Fruit fly (Drosophila melanogaster) whole organism, embryonic: Measurements from ENCODE around the gene Pdcd4.

Experiments used
- Atf3 ChIP-seq: fragments of 200-800 bp; sonication (Bioruptor generic); optimal IDR thresholded peaks from 3 replicates; lab custom pipeline; 2016; ENCODE audit warnings: missing biosample characterization, missing genetic modification characterization
- Atf6 ChIP-seq: fragments of 200-800 bp; sonication (Bioruptor generic); IDR thresholded peaks from 2 replicates; pipeline ENCODE4 v1.3.6; 2022; ENCODE audit warnings: missing biosample characterization, missing genetic modification characterization
- CG11504 ChIP-seq: fragments of 200-800 bp; sonication (Bioruptor generic); optimal IDR thresholded peaks from 3 replicates; lab custom pipeline; 2019; ENCODE audit warnings: missing biosample characterization, mild to moderate bottlenecking, missing genetic modification characterization, moderate library complexity
- CG1233 ChIP-seq: fragments of 200-800 bp; sonication (Bioruptor generic); optimal IDR thresholded peaks from 4 replicates; lab custom pipeline; 2018; ENCODE audit warnings: missing biosample characterization, mild to moderate bottlenecking, missing genetic modification characterization
- CG12659 ChIP-seq: fragments of 200-800 bp; sonication (Bioruptor generic); optimal IDR thresholded peaks from 3 replicates; lab custom pipeline; 2017; ENCODE audit warnings: mild to moderate bottlenecking, missing biosample characterization, missing genetic modification reagents, missing genetic modification characterization
- CG12744 ChIP-seq: fragments of 200-800 bp; sonication (Bioruptor generic); optimal IDR thresholded peaks from 2 replicates; lab custom pipeline; 2016; ENCODE audit warnings: missing biosample characterization, missing genetic modification characterization
- CG14710 ChIP-seq: fragments of 200-800 bp; sonication (Bioruptor generic); optimal IDR thresholded peaks from 3 replicates; lab custom pipeline; 2019; ENCODE audit warnings: missing biosample characterization, mild to moderate bottlenecking, missing genetic modification characterization, moderate library complexity
- CG15073 ChIP-seq: fragments of 200-800 bp; sonication (Bioruptor generic); optimal IDR thresholded peaks from 2 replicates; lab custom pipeline; 2016; ENCODE audit warnings: missing biosample characterization, missing genetic modification characterization
- CG17359 ChIP-seq: fragments of 200-800 bp; sonication (Bioruptor generic); optimal IDR thresholded peaks from 3 replicates; lab custom pipeline; 2018; ENCODE audit warnings: missing biosample characterization, mild to moderate bottlenecking, missing genetic modification characterization, moderate library complexity
- CG1792 ChIP-seq: fragments of 200-800 bp; sonication (Bioruptor generic); optimal IDR thresholded peaks from 2 replicates; lab custom pipeline; 2016; ENCODE audit warnings: missing biosample characterization, missing genetic modification characterization
- CG2116 ChIP-seq: fragments of 200-800 bp; sonication (Bioruptor generic); optimal IDR thresholded peaks from 3 replicates; lab custom pipeline; 2018; ENCODE audit warnings: missing biosample characterization, mild to moderate bottlenecking, missing genetic modification characterization
- CG3065 ChIP-seq: fragments of 200-800 bp; sonication (Bioruptor generic); optimal IDR thresholded peaks from 2 replicates; lab custom pipeline; 2016; ENCODE audit warnings: missing biosample characterization, missing genetic modification characterization
- CG31365 ChIP-seq: fragments of 200-800 bp; sonication (Bioruptor generic); optimal IDR thresholded peaks from 2 replicates; lab custom pipeline; 2018; ENCODE audit warnings: missing biosample characterization, mild to moderate bottlenecking, missing genetic modification characterization
- CG33213 ChIP-seq: fragments of 200-800 bp; sonication (Bioruptor generic); optimal IDR thresholded peaks from 3 replicates; lab custom pipeline; 2016; ENCODE audit warnings: missing biosample characterization, missing genetic modification characterization
- CG34376 ChIP-seq: fragments of 200-800 bp; sonication (Bioruptor generic); optimal IDR thresholded peaks from 2 replicates; lab custom pipeline; 2018; ENCODE audit warnings: missing biosample characterization, mild to moderate bottlenecking, missing genetic modification characterization
- CG4360 ChIP-seq: fragments of 200-800 bp; sonication (Bioruptor generic); IDR thresholded peaks from 2 replicates; pipeline ENCODE4 v1.3.6; 2022; ENCODE audit warnings: missing biosample characterization, missing genetic modification characterization
- CG4854 ChIP-seq: fragments of 200-800 bp; sonication (Bioruptor generic); optimal IDR thresholded peaks from 2 replicates; lab custom pipeline; 2016; ENCODE audit warnings: missing biosample characterization, missing genetic modification characterization, inconsistent platforms
- CG5245 ChIP-seq: fragments of 200-800 bp; sonication (Bioruptor generic); optimal IDR thresholded peaks from 3 replicates; lab custom pipeline; 2016; ENCODE audit warnings: missing biosample characterization, missing genetic modification characterization
- CG7786 ChIP-seq: fragments of 200-800 bp; sonication (Bioruptor generic); optimal IDR thresholded peaks from 2 replicates; lab custom pipeline; 2016; ENCODE audit warnings: missing biosample characterization, missing genetic modification characterization
- CG8944 ChIP-seq: fragments of 200-800 bp; sonication (Bioruptor generic); optimal IDR thresholded peaks from 3 replicates; lab custom pipeline; 2016; ENCODE audit warnings: missing biosample characterization, missing genetic modification characterization
- Dfd ChIP-seq, 2 experiments: fragments of >200 bp; optimal IDR thresholded peaks; 2 replicates each; lab custom pipeline; 2017; ENCODE audit warnings: missing biosample characterization in 2 of 2, missing genetic modification characterization in 2 of 2
- Dp ChIP-seq: fragments of 200-800 bp; sonication (Bioruptor generic); optimal IDR thresholded peaks from 2 replicates; lab custom pipeline; 2018; ENCODE audit warnings: missing biosample characterization, mild to moderate bottlenecking, missing genetic modification characterization, moderate library complexity
- E2f1 ChIP-seq: fragments of 200-800 bp; sonication (Bioruptor generic); IDR thresholded peaks from 2 replicates; pipeline ENCODE4 v1.3.6; 2022; ENCODE audit warnings: missing biosample characterization, missing genetic modification characterization
- Fer3 ChIP-seq: fragments of 200-800 bp; sonication (Bioruptor generic); optimal IDR thresholded peaks from 2 replicates; lab custom pipeline; 2018; ENCODE audit warnings: missing biosample characterization, mild to moderate bottlenecking, missing genetic modification characterization, moderate library complexity
- GATAe ChIP-seq: fragments of 200-800 bp; sonication (Bioruptor generic); conservative IDR thresholded peaks from 2 replicates; pipeline ENCODE4 v1.3.6; 2022; ENCODE audit warnings: missing biosample characterization, missing genetic modification characterization
- MTF-1 ChIP-seq: fragments of 200-800 bp; sonication (Bioruptor generic); optimal IDR thresholded peaks from 2 replicates; lab custom pipeline; 2018; ENCODE audit warnings: missing biosample characterization, mild to moderate bottlenecking, missing genetic modification characterization, borderline replicate concordance
- Mad ChIP-seq: fragments of 200-800 bp; sonication (Bioruptor generic); optimal IDR thresholded peaks from 2 replicates; lab custom pipeline; 2016; ENCODE audit warnings: missing biosample characterization, missing genetic modification characterization
- NC2α ChIP-seq: fragments of 200-800 bp; sonication (Bioruptor generic); optimal IDR thresholded peaks from 2 replicates; lab custom pipeline; 2016; ENCODE audit warnings: missing biosample characterization, missing genetic modification characterization
- NC2β ChIP-seq: fragments of 200-800 bp; sonication (Bioruptor generic); optimal IDR thresholded peaks from 2 replicates; lab custom pipeline; 2016; ENCODE audit warnings: missing biosample characterization, missing genetic modification characterization
- NFAT ChIP-seq: fragments of 200-800 bp; sonication (Bioruptor generic); IDR thresholded peaks from 2 replicates; pipeline ENCODE4 v1.3.6; 2022; ENCODE audit warnings: missing biosample characterization, missing genetic modification characterization
- Side ChIP-seq: fragments of 200-800 bp; sonication (Bioruptor generic); optimal IDR thresholded peaks from 2 replicates; lab custom pipeline; 2016; ENCODE audit warnings: missing biosample characterization, missing genetic modification characterization
- Xbp1 ChIP-seq: fragments of 200-800 bp; sonication (Bioruptor generic); optimal IDR thresholded peaks from 3 replicates; lab custom pipeline; 2016; ENCODE audit warnings: missing biosample characterization, mild to moderate bottlenecking, missing genetic modification characterization
- al ChIP-seq: fragments of 200-800 bp; sonication (Bioruptor generic); IDR thresholded peaks from 2 replicates; pipeline ENCODE4 v1.3.6; 2022; ENCODE audit warnings: missing biosample characterization, missing genetic modification characterization
- amos ChIP-seq: fragments of 200-800 bp; sonication (Bioruptor generic); IDR thresholded peaks from 2 replicates; pipeline ENCODE4 v1.3.6; 2022; ENCODE audit warnings: missing biosample characterization, missing genetic modification characterization; ENCODE audit not compliant: partially characterized antibody
- croc ChIP-seq: fragments of 200-800 bp; sonication (Bioruptor generic); conservative IDR thresholded peaks from 3 replicates; pipeline ENCODE4 v1.3.6; 2022; ENCODE audit warnings: missing biosample characterization, missing genetic modification characterization
- da ChIP-seq: fragments of 200-800 bp; sonication (Bioruptor generic); optimal IDR thresholded peaks from 2 replicates; lab custom pipeline; 2016; ENCODE audit warnings: missing biosample characterization, missing genetic modification characterization
- fd3F ChIP-seq: fragments of 200-800 bp; sonication (Bioruptor generic); optimal IDR thresholded peaks from 2 replicates; lab custom pipeline; 2018; ENCODE audit warnings: missing biosample characterization, mild to moderate bottlenecking, missing genetic modification characterization, moderate library complexity
- her ChIP-seq: fragments of 200-800 bp; sonication (Bioruptor generic); optimal IDR thresholded peaks from 2 replicates; lab custom pipeline; 2016; ENCODE audit warnings: missing biosample characterization, missing genetic modification characterization
- jumu ChIP-seq: fragments of 200-800 bp; sonication (Bioruptor generic); optimal IDR thresholded peaks from 3 replicates; lab custom pipeline; 2016; ENCODE audit warnings: missing biosample characterization, missing genetic modification characterization
- luna ChIP-seq: fragments of 200-800 bp; sonication (Bioruptor generic); optimal IDR thresholded peaks from 2 replicates; lab custom pipeline; 2016; ENCODE audit warnings: missing biosample characterization, missing genetic modification characterization
- nerfin-1 ChIP-seq: fragments of 200-800 bp; sonication (Bioruptor generic); optimal IDR thresholded peaks from 3 replicates; lab custom pipeline; 2019; ENCODE audit warnings: missing biosample characterization, mild to moderate bottlenecking, missing genetic modification characterization, moderate library complexity
- pb ChIP-seq: fragments of 200-800 bp; sonication (Bioruptor generic); optimal IDR thresholded peaks from 3 replicates; lab custom pipeline; 2016; ENCODE audit warnings: missing biosample characterization, missing genetic modification characterization
- pho ChIP-seq: fragments of 200-800 bp; sonication (Bioruptor generic); optimal IDR thresholded peaks from 2 replicates; lab custom pipeline; 2016; ENCODE audit warnings: missing biosample characterization, missing genetic modification characterization
- phol ChIP-seq: fragments of 200-800 bp; sonication (Bioruptor generic); optimal IDR thresholded peaks from 3 replicates; lab custom pipeline; 2018; ENCODE audit warnings: missing biosample characterization, mild to moderate bottlenecking, missing genetic modification characterization, moderate library complexity
- rib ChIP-seq: fragments of 200-800 bp; sonication (Bioruptor generic); IDR thresholded peaks from 2 replicates; pipeline ENCODE4 v1.3.6; 2022; ENCODE audit warnings: missing biosample characterization, missing genetic modification characterization
- ro ChIP-seq: fragments of 200-800 bp; sonication (Bioruptor generic); IDR thresholded peaks from 2 replicates; pipeline ENCODE4 v1.3.6; 2022; ENCODE audit warnings: missing biosample characterization, missing genetic modification characterization
- sisA ChIP-seq: fragments of 200-800 bp; sonication (Bioruptor generic); IDR thresholded peaks from 2 replicates; pipeline ENCODE4 v1.3.6; 2022; ENCODE audit warnings: missing biosample characterization, missing genetic modification characterization
- sr ChIP-seq: fragments of 200-800 bp; sonication (Bioruptor generic); IDR thresholded peaks from 3 replicates; pipeline ENCODE4 v1.3.6; 2022; ENCODE audit warnings: missing biosample characterization, missing genetic modification characterization
- stc ChIP-seq: fragments of 200-800 bp; sonication (Bioruptor generic); IDR thresholded peaks from 2 replicates; pipeline ENCODE4 v1.3.6; 2022; ENCODE audit warnings: missing biosample characterization, missing genetic modification characterization
- toy ChIP-seq: fragments of 200-800 bp; sonication (Bioruptor generic); IDR thresholded peaks from 2 replicates; pipeline ENCODE4 v1.3.6; 2022; ENCODE audit warnings: missing biosample characterization, missing genetic modification characterization
- vvl ChIP-seq: fragments of 200-800 bp; sonication (Bioruptor generic); IDR thresholded peaks from 2 replicates; pipeline ENCODE4 v1.3.6; 2022; ENCODE audit warnings: missing biosample characterization, missing genetic modification characterization
- zfh2 ChIP-seq: fragments of 200-800 bp; sonication (Bioruptor generic); optimal IDR thresholded peaks from 2 replicates; lab custom pipeline; 2016; ENCODE audit warnings: missing biosample characterization, missing genetic modification characterization

The Pdcd4 gene

dm6 chrX:13740062-13740461 lies 15.1 kb downstream of the Pdcd4 start (continued):
- TF ChIP-seq CG1233 (GFP tag; lab: Kevin White, UChicago): peak; percentile 56
- peak; percentile 11 for TF ChIP-seq da
- peak; percentile 75 for TF ChIP-seq stc (GFP tag; lab: Robert Waterston, UW)
- no peak for TF ChIP-seq CG2116 (GFP tag; lab: Kevin White, UChicago)
- TF ChIP-seq Atf3 (GFP tag; lab: Kevin White, UChicago): peak; percentile 58
- peak; percentile 40 for TF ChIP-seq CG4854 (GFP tag; lab: Kevin White, UChicago)
- TF ChIP-seq NC2α: no peak
- peak; percentile 63; the same call in 1 of the 2 replicates for TF ChIP-seq al (GFP tag; lab: Robert Waterston, UW)
- TF ChIP-seq Dp: no peak
- peak; percentile 93 for TF ChIP-seq NFAT (GFP tag; lab: Robert Waterston, UW)
- TF ChIP-seq Mad (GFP tag; lab: Kevin White, UChicago): peak; percentile 82
- TF ChIP-seq CG17359 (tag; lab: Kevin White, UChicago): peak; percentile 82
- TF ChIP-seq CG11504 (tag; lab: Kevin White, UChicago): peak; percentile 80
- TF ChIP-seq nerfin-1 (tag; lab: Kevin White, UChicago): peak; percentile 33
- no peak for TF ChIP-seq CG4360
- peak; percentile 86 for TF ChIP-seq Xbp1 (GFP tag; lab: Kevin White, UChicago)
- peak; percentile 78 for TF ChIP-seq CG12744 (GFP tag; lab: Kevin White, UChicago)
- TF ChIP-seq Fer3 (tag; lab: Kevin White, UChicago): peak; percentile 81
- peak; percentile 34; the same call in 1 of the 2 replicates for TF ChIP-seq rib (GFP tag; lab: Robert Waterston, UW)
- no peak for TF ChIP-seq Dfd (GFP tag; optimal IDR thresholded peaks at IDR 0.05; lab: Kevin White, UChicago)
- TF ChIP-seq CG12659 (GFP tag; lab: Kevin White, UChicago): peak; percentile 75
- peak; percentile 26 for TF ChIP-seq CG14710
- TF ChIP-seq her (GFP tag; lab: Kevin White, UChicago): peak; percentile 82
- TF ChIP-seq GATAe (GFP tag; lab: Robert Waterston, UW): no peak
- no peak for TF ChIP-seq CG15073 (GFP tag; lab: Kevin White, UChicago)
- TF ChIP-seq vvl (GFP tag; lab: Robert Waterston, UW): peak; percentile 91
- TF ChIP-seq CG33213 (GFP tag; lab: Kevin White, UChicago): peak; percentile 47
- peak; percentile 67 for TF ChIP-seq CG5245 (GFP tag; lab: Kevin White, UChicago)
- TF ChIP-seq jumu: peak; percentile 79
- TF ChIP-seq ro (GFP tag; lab: Robert Waterston, UW): no peak
- TF ChIP-seq toy: peak; percentile 68
- TF ChIP-seq pb (GFP tag; lab: Kevin White, UChicago): no peak
- peak; percentile 4 for TF ChIP-seq CG31365 (tag; lab: Kevin White, UChicago)
- TF ChIP-seq pho (GFP tag; lab: Kevin White, UChicago): peak; percentile 48
- TF ChIP-seq CG1792 (GFP tag; lab: Kevin White, UChicago): peak; percentile 61
- TF ChIP-seq phol (tag; lab: Kevin White, UChicago): peak; percentile 60
- TF ChIP-seq MTF-1 (GFP tag; lab: Kevin White, UChicago): peak; percentile 75
- no peak for TF ChIP-seq NC2β (GFP tag; lab: Kevin White, UChicago)
- peak; percentile 59; the same call in 1 of the 3 replicates for TF ChIP-seq sr (GFP tag; lab: Robert Waterston, UW)
- peak; percentile 86 for TF ChIP-seq zfh2
- peak; percentile 63 for TF ChIP-seq Atf6 (GFP tag; lab: Robert Waterston, UW)
- TF ChIP-seq sisA (GFP tag; lab: Robert Waterston, UW): peak; percentile 85
- TF ChIP-seq CG8944: peak; percentile 85
- peak; percentile 63 for TF ChIP-seq E2f1 (GFP tag; lab: Robert Waterston, UW)
- TF ChIP-seq amos (GFP tag; lab: Robert Waterston, UW): no peak
- TF ChIP-seq luna: no peak
- peak; percentile 34; the same call in 1 of the 3 replicates for TF ChIP-seq croc
- TF ChIP-seq CG3065: peak; percentile 46
- peak; percentile 58 for TF ChIP-seq CG34376
- peak; percentile 71 for TF ChIP-seq fd3F
- peak; percentile 78 for TF ChIP-seq CG7786
- TF ChIP-seq Side (GFP tag; lab: Kevin White, UChicago): peak; percentile 80
